Fruit fly (Drosophila melanogaster): ENCODE measurements around the gene ppk14.

ppk14 gene

dm6 chr2L:6306895-6307294, 47.9 kb upstream of the ppk14 start (continued):
- TF ChIP-seq CG12236 (GFP tag; optimal IDR thresholded peaks at IDR 0.05) (no peak), CG30403 (GFP tag; optimal IDR thresholded peaks at IDR 0.05) (peak; percentile 34), odd (GFP tag; optimal IDR thresholded peaks at IDR 0.05) (no peak), prd (optimal IDR thresholded peaks at IDR 0.05) (no peak), prd (GFP tag; IDR thresholded peaks at IDR 0.05) (peak; percentile 41; the same call in 1 of the 3 replicates), row (GFP tag; IDR thresholded peaks at IDR 0.05) (peak; percentile 43; the same call in 1 of the 3 replicates)

dm6 chr2L:6308651-6309050, 46.1 kb upstream of the ppk14 start, which contains the start of the genes CG43922 and CG13984:
TSS of gene CG43922 (minus strand) at chr2L:6308751.
TSS of gene CG13984 (plus strand) at chr2L:6308819.
- TF ChIP-seq Atf3 (GFP tag; optimal IDR thresholded peaks at IDR 0.05) (no peak), HLH3B (GFP tag; IDR thresholded peaks at IDR 0.05) (no peak), CG7745 (tag; optimal IDR thresholded peaks at IDR 0.05) (no peak), CG4820 (GFP tag; optimal IDR thresholded peaks at IDR 0.05) (no peak), Hmr (GFP tag; optimal IDR thresholded peaks at IDR 0.05) (no peak), CG1647 (GFP tag; optimal IDR thresholded peaks at IDR 0.05) (no peak), crol (GFP tag; IDR thresholded peaks at IDR 0.05) (no peak), CG16779 (GFP tag; IDR thresholded peaks at IDR 0.05) (no peak), Rx (GFP tag; IDR thresholded peaks at IDR 0.05) (no peak), gcm (GFP tag; optimal IDR thresholded peaks at IDR 0.05) (no peak), CG7357 (GFP tag; IDR thresholded peaks at IDR 0.05) (no peak), CG2712 (tag; optimal IDR thresholded peaks at IDR 0.05) (no peak), CG17568 (GFP tag; optimal IDR thresholded peaks at IDR 0.05) (no peak), NC2β (GFP tag; optimal IDR thresholded peaks at IDR 0.05) (no peak), Sox102F (GFP tag; optimal IDR thresholded peaks at IDR 0.05) (no peak), B-H2 (GFP tag; optimal IDR thresholded peaks at IDR 0.05) (no peak), CG4730 (GFP tag; IDR thresholded peaks at IDR 0.05) (no peak), psq (GFP tag; optimal IDR thresholded peaks at IDR 0.05) (no peak), CG1529 (GFP tag; optimal IDR thresholded peaks at IDR 0.05) (no peak), CG16815 (GFP tag; optimal IDR thresholded peaks at IDR 0.05) (no peak)

dm6 chr2L:6309879-6310278, 44.9 kb upstream of the ppk14 start:
- TF ChIP-seq az2 (GFP tag; optimal IDR thresholded peaks at IDR 0.05) (no peak), Sox100B (GFP tag; optimal IDR thresholded peaks at IDR 0.05) (peak; percentile 22), CG6175 (GFP tag; IDR thresholded peaks at IDR 0.05) (no peak), CG7556 (GFP tag; optimal IDR thresholded peaks at IDR 0.05) (peak; percentile 33), CG10543 (GFP tag; optimal IDR thresholded peaks at IDR 0.05) (no peak), D19A (tag; optimal IDR thresholded peaks at IDR 0.05) (peak; percentile 9), CG12236 (GFP tag; optimal IDR thresholded peaks at IDR 0.05) (no peak), zen (tag; optimal IDR thresholded peaks at IDR 0.05) (no peak), CG13624 (GFP tag; optimal IDR thresholded peaks at IDR 0.05) (no peak), ERR (GFP tag; optimal IDR thresholded peaks at IDR 0.05) (no peak), CG10267 (tag; optimal IDR thresholded peaks at IDR 0.05) (peak; percentile 11), NfI (GFP tag; optimal IDR thresholded peaks at IDR 0.05) (no peak), CG17385 (GFP tag; optimal IDR thresholded peaks at IDR 0.05) (no peak), CG1647 (GFP tag; optimal IDR thresholded peaks at IDR 0.05) (no peak), GATAe (GFP tag; conservative IDR thresholded peaks at IDR 0.05) (no peak), nmo (GFP tag; optimal IDR thresholded peaks at IDR 0.05) (peak; percentile 17), Xrp1 (GFP tag; IDR thresholded peaks at IDR 0.05) (0 out of 2 replicates have a peak, but pooled peaks have one; percentile 34), CG13123 (GFP tag; optimal IDR thresholded peaks at IDR 0.05) (no peak), CG9797 (GFP tag; optimal IDR thresholded peaks at IDR 0.05) (no peak), row (GFP tag; IDR thresholded peaks at IDR 0.05) (0 out of 3 replicates have a peak, but pooled peaks have one; percentile 23), CoRest (tag; optimal IDR thresholded peaks at IDR 0.05) (peak; percentile 1), CG17829 (tag; optimal IDR thresholded peaks at IDR 0.05) (no peak), ase (GFP tag; IDR thresholded peaks at IDR 0.05) (no peak), CG15073 (GFP tag; optimal IDR thresholded peaks at IDR 0.05) (no peak), CG12769 (tag; optimal IDR thresholded peaks at IDR 0.05) (no peak), CG7987 (GFP tag; optimal IDR thresholded peaks at IDR 0.05) (no peak), lab (GFP tag; optimal IDR thresholded peaks at IDR 0.05) (peak; percentile 57)
